Fruit fly (Drosophila melanogaster): ENCODE measurements around the gene CG14137.

The CG14137 gene

DNA sequence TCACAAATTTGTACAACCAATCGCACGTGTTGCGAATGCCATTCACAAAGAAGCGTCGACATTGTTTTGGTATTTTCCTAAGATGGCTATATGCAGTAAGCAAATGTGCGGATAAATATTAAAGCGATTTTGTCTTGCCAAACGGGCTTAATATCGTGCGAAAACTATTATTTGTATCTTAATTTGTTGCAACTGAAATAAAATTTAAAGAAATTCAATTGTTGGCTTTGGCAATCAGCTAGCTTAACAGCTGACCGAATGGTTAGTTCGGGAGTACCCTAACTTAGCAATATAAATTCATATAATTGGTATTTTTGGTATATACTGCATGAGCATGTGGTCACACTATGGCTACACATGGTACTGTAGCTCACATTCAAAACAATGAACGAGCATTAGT, 48.5 kb upstream of the CG14137 start, which contains the start of the genes RIOK1 and Polr3H (continued):
- TF ChIP-seq Poxn (GFP tag; IDR thresholded peaks at IDR 0.05) = no peak
- TF ChIP-seq cwo (GFP tag; optimal IDR thresholded peaks at IDR 0.05) = peak; percentile 82
- TF ChIP-seq Xrp1 (GFP tag; IDR thresholded peaks at IDR 0.05) = peak; percentile 67; the same call in 1 of the 2 replicates
- no peak for TF ChIP-seq CG6854 (GFP tag; optimal IDR thresholded peaks at IDR 0.05)
- TF ChIP-seq Hmx (GFP tag; optimal IDR thresholded peaks at IDR 0.05) = peak; percentile 66
- TF ChIP-seq nom (GFP tag; optimal IDR thresholded peaks at IDR 0.05) = no peak
- TF ChIP-seq fd96Cb (tag; optimal IDR thresholded peaks at IDR 0.05) = peak; percentile 35
- no peak for TF ChIP-seq CG11696 (GFP tag; IDR thresholded peaks at IDR 0.05)
- peak; percentile 71 for TF ChIP-seq CG4820 (GFP tag; optimal IDR thresholded peaks at IDR 0.05)
- peak; percentile 82 for TF ChIP-seq CG9797 (GFP tag; optimal IDR thresholded peaks at IDR 0.05)
- peak; percentile 56 for TF ChIP-seq ERR (GFP tag; optimal IDR thresholded peaks at IDR 0.05)
- no peak for TF ChIP-seq CG18764 (GFP tag; optimal IDR thresholded peaks at IDR 0.05)
- TF ChIP-seq Abd-B (GFP tag; optimal IDR thresholded peaks at IDR 0.05) = no peak
- peak; percentile 55 for TF ChIP-seq CG1233 (GFP tag; optimal IDR thresholded peaks at IDR 0.05)
- TF ChIP-seq NC2α (GFP tag; optimal IDR thresholded peaks at IDR 0.05) = no peak
- no peak for TF ChIP-seq jigr1 (GFP tag; IDR thresholded peaks at IDR 0.05)
- TF ChIP-seq shn (GFP tag; optimal IDR thresholded peaks at IDR 0.05) = peak; percentile 67
- no peak for TF ChIP-seq hth (optimal IDR thresholded peaks at IDR 0.05)
- 0 out of 3 replicates have a peak, but pooled peaks have one; percentile 20 for TF ChIP-seq CG2199 (GFP tag; IDR thresholded peaks at IDR 0.05)
- TF ChIP-seq zen (tag; optimal IDR thresholded peaks at IDR 0.05) = peak; percentile 35
- TF ChIP-seq inv (GFP tag; IDR thresholded peaks at IDR 0.05; ENCODE audit: partially characterized antibody) = no peak
- no peak for TF ChIP-seq Lpt (GFP tag; optimal IDR thresholded peaks at IDR 0.05)
- no peak for TF ChIP-seq Kr (GFP tag; optimal IDR thresholded peaks at IDR 0.05)
- TF ChIP-seq run (tag; optimal IDR thresholded peaks at IDR 0.05) = no peak
- TF ChIP-seq dmrt11E (tag; optimal IDR thresholded peaks at IDR 0.05) = peak; percentile 46
- no peak for TF ChIP-seq NK7.1 (GFP tag; optimal IDR thresholded peaks at IDR 0.05)
- no peak for TF ChIP-seq Nf-YA (GFP tag; IDR thresholded peaks at IDR 0.05)
- no peak for TF ChIP-seq ftz-f1 (GFP tag; optimal IDR thresholded peaks at IDR 0.05)
- TF ChIP-seq CG12391 (tag; optimal IDR thresholded peaks at IDR 0.05) = peak; percentile 79
- TF ChIP-seq CG10462 (GFP tag; optimal IDR thresholded peaks at IDR 0.05) = peak; percentile 5
- peak; percentile 67 for TF ChIP-seq CG10366 (GFP tag; IDR thresholded peaks at IDR 0.05)
- peak; percentile 10 for TF ChIP-seq psq (GFP tag; optimal IDR thresholded peaks at IDR 0.05)
- TF ChIP-seq yki (optimal IDR thresholded peaks at IDR 0.05) = no peak
- TF ChIP-seq bbx (GFP tag; IDR thresholded peaks at IDR 0.05; ENCODE audit: partially characterized antibody) = 0 out of 2 replicates have a peak, but pooled peaks have one; percentile 30
- no peak for TF ChIP-seq CG10543 (GFP tag; optimal IDR thresholded peaks at IDR 0.05)
- peak; percentile 54 for TF ChIP-seq CG9817 (tag; optimal IDR thresholded peaks at IDR 0.05)
- peak; percentile 63 for TF ChIP-seq her (GFP tag; optimal IDR thresholded peaks at IDR 0.05)
- TF ChIP-seq Hr51 (GFP tag; optimal IDR thresholded peaks at IDR 0.05) = peak in 1 of 2 experiments; percentile 63
- no peak for TF ChIP-seq ac (GFP tag; optimal IDR thresholded peaks at IDR 0.05)
- TF ChIP-seq kni (GFP tag; optimal IDR thresholded peaks at IDR 0.05) = no peak
- peak; percentile 64 for TF ChIP-seq Side (GFP tag; optimal IDR thresholded peaks at IDR 0.05)
- peak; percentile 34 for TF ChIP-seq CG3838 (GFP tag; optimal IDR thresholded peaks at IDR 0.05)
- peak; percentile 75 for TF ChIP-seq Camta (GFP tag; optimal IDR thresholded peaks at IDR 0.05)
- 0 out of 3 replicates have a peak, but pooled peaks have one; percentile 7 for TF ChIP-seq CG11093 (GFP tag; IDR thresholded peaks at IDR 0.05)
- TF ChIP-seq CG12219 (GFP tag; optimal IDR thresholded peaks at IDR 0.05) = no peak
- peak; percentile 68 for TF ChIP-seq CG12155 (GFP tag; optimal IDR thresholded peaks at IDR 0.05)
- no peak for TF ChIP-seq CG6175 (GFP tag; IDR thresholded peaks at IDR 0.05)
- TF ChIP-seq CG17328 (GFP tag; IDR thresholded peaks at IDR 0.05) = peak; percentile 68
- peak; percentile 30 for TF ChIP-seq CG9876 (GFP tag; optimal IDR thresholded peaks at IDR 0.05)
- TF ChIP-seq trh (GFP tag; optimal IDR thresholded peaks at IDR 0.05) = peak; percentile 29
- TF ChIP-seq lmd (GFP tag; IDR thresholded peaks at IDR 0.05) = peak; percentile 64
- no peak for TF ChIP-seq CG30020 (tag; optimal IDR thresholded peaks at IDR 0.05)

Measured in whole organism, embryonic.